Worm (Caenorhabditis elegans) whole organism, late embryonic: ENCODE data around the gene sca-1.

Experiments
- F13H6.1 ChIP-seq: sonication (generic microtip); optimal IDR thresholded peaks from 2 replicates; lab custom pipeline; 2016; ENCODE audit warnings: missing genetic modification characterization, missing compliant biosample characterization
- che-1 ChIP-seq: sonication (generic microtip); optimal IDR thresholded peaks from 2 replicates; lab custom pipeline; 2016; ENCODE audit warnings: mild to moderate bottlenecking, missing genetic modification characterization, missing compliant biosample characterization
- fkh-10 ChIP-seq: fragments of 150-350 bp; optimal IDR thresholded peaks from 2 replicates; lab custom pipeline; 2014; ENCODE audit warnings: missing biosample characterization, missing genetic modification reagents, missing genetic modification characterization
- lin-11 ChIP-seq: fragments of 200-800 bp; sonication (Bioruptor generic); optimal IDR thresholded peaks from 2 replicates; lab custom pipeline; 2018; ENCODE audit warnings: mild to moderate bottlenecking, missing genetic modification characterization, missing compliant biosample characterization
- nhr-11 ChIP-seq: fragments of 150-350 bp; optimal IDR thresholded peaks from 2 replicates; lab custom pipeline; 2014; ENCODE audit warnings: missing biosample characterization, missing genetic modification characterization
- nhr-232 ChIP-seq: sonication (generic microtip); optimal IDR thresholded peaks from 2 replicates; lab custom pipeline; 2016; ENCODE audit warnings: missing genetic modification characterization, missing compliant biosample characterization
- odd-2 ChIP-seq: sonication (generic microtip); optimal IDR thresholded peaks from 2 replicates; lab custom pipeline; 2017; ENCODE audit warnings: antibody characterized with exemption, mild to moderate bottlenecking, missing genetic modification characterization, missing compliant biosample characterization
- pqm-1 ChIP-seq: sonication (generic microtip); optimal IDR thresholded peaks from 2 replicates; lab custom pipeline; 2016; ENCODE audit warnings: missing genetic modification characterization, missing compliant biosample characterization
- ref-2 ChIP-seq: sonication (generic microtip); optimal IDR thresholded peaks from 2 replicates; lab custom pipeline; 2016; ENCODE audit warnings: missing genetic modification characterization, missing compliant biosample characterization
- rnt-1 ChIP-seq: sonication (generic microtip); optimal IDR thresholded peaks from 2 replicates; lab custom pipeline; 2016; ENCODE audit warnings: missing genetic modification characterization, missing compliant biosample characterization

ce11 chrIII:10810837-10811814 lies 5.5 kb downstream of the sca-1 start:
- no peak for TF ChIP-seq pqm-1
- TF ChIP-seq fkh-10 (GFP tag; lab: Kevin White, UChicago), result no peak
- TF ChIP-seq F13H6.1 (tag; lab: Kevin White, UChicago), result peak; percentile 74
- no peak for TF ChIP-seq che-1 (tag; lab: Kevin White, UChicago)
- TF ChIP-seq nhr-232 (tag; lab: Kevin White, UChicago), result no peak
- peak; percentile 79 for TF ChIP-seq rnt-1 (tag; lab: Kevin White, UChicago)
- no peak for TF ChIP-seq lin-11 (tag; lab: Kevin White, UChicago)
- no peak for TF ChIP-seq odd-2 (tag; lab: Kevin White, UChicago)
- no peak for TF ChIP-seq nhr-11 (tag; lab: Kevin White, UChicago)
- TF ChIP-seq ref-2, result peak; percentile 83
